Fruit fly (Drosophila melanogaster) whole organism, embryonic: Measurements from ENCODE around the gene Inx3.
A peak's percentile ranks its signal among the peaks of the same experiment; 100 is the strongest.

ENCODE experiments used
- Bteb2 ChIP-seq: fragments of 200-800 bp; sonication (Bioruptor generic); optimal IDR thresholded peaks from 2 replicates; lab custom pipeline; 2016; ENCODE audit warnings: missing biosample characterization, missing genetic modification characterization
- CG10431 ChIP-seq: fragments of 200-800 bp; sonication (Bioruptor generic); optimal IDR thresholded peaks from 3 replicates; lab custom pipeline; 2018; ENCODE audit warnings: missing biosample characterization, mild to moderate bottlenecking, missing genetic modification characterization
- CG11085 ChIP-seq: fragments of 200-800 bp; sonication (Bioruptor generic); IDR thresholded peaks from 2 replicates; pipeline ENCODE4 v1.3.6; 2022; ENCODE audit warnings: missing biosample characterization, missing genetic modification characterization
- CG11247 ChIP-seq: fragments of 200-800 bp; sonication (Bioruptor generic); IDR thresholded peaks from 2 replicates; pipeline ENCODE4 v1.3.6; 2022; ENCODE audit warnings: missing biosample characterization, missing genetic modification characterization
- CG12104 ChIP-seq: fragments of 200-800 bp; sonication (Bioruptor generic); optimal IDR thresholded peaks from 3 replicates; lab custom pipeline; 2016; ENCODE audit warnings: missing biosample characterization, missing genetic modification characterization
- CG13775 ChIP-seq: fragments of 200-800 bp; sonication (Bioruptor generic); optimal IDR thresholded peaks from 3 replicates; lab custom pipeline; 2017; ENCODE audit warnings: missing biosample characterization, mild to moderate bottlenecking, missing genetic modification characterization
- CG14860 ChIP-seq: fragments of 200-800 bp; sonication (Bioruptor generic); IDR thresholded peaks from 3 replicates; pipeline ENCODE4 v1.3.6; 2022; ENCODE audit warnings: missing biosample characterization, missing genetic modification characterization; ENCODE audit not compliant: partially characterized antibody
- CG15011 ChIP-seq: fragments of 200-800 bp; sonication (Bioruptor generic); optimal IDR thresholded peaks from 3 replicates; lab custom pipeline; 2018; ENCODE audit warnings: missing biosample characterization, mild to moderate bottlenecking, missing genetic modification characterization
- CG15696 ChIP-seq: fragments of 200-800 bp; sonication (Bioruptor generic); optimal IDR thresholded peaks from 2 replicates; lab custom pipeline; 2019; ENCODE audit warnings: missing biosample characterization, mild to moderate bottlenecking, missing genetic modification characterization, moderate library complexity
- CG17802 ChIP-seq: fragments of 200-800 bp; sonication (Bioruptor generic); optimal IDR thresholded peaks from 2 replicates; lab custom pipeline; 2018; ENCODE audit warnings: missing biosample characterization, mild to moderate bottlenecking, missing genetic modification characterization, moderate library complexity
- CG1832 ChIP-seq: fragments of 200-800 bp; sonication (Bioruptor generic); optimal IDR thresholded peaks from 2 replicates; lab custom pipeline; 2017; ENCODE audit warnings: missing biosample characterization, mild to moderate bottlenecking, missing genetic modification characterization, inconsistent platforms
- CG2116 ChIP-seq: fragments of 200-800 bp; sonication (Bioruptor generic); optimal IDR thresholded peaks from 3 replicates; lab custom pipeline; 2018; ENCODE audit warnings: missing biosample characterization, mild to moderate bottlenecking, missing genetic modification characterization
- CG32772 ChIP-seq: fragments of 200-800 bp; sonication (Bioruptor generic); IDR thresholded peaks from 2 replicates; pipeline ENCODE4 v1.3.6; 2022; ENCODE audit warnings: missing biosample characterization, missing genetic modification characterization
- CG4424 ChIP-seq: fragments of 200-800 bp; sonication (Bioruptor generic); optimal IDR thresholded peaks from 3 replicates; lab custom pipeline; 2016; ENCODE audit warnings: missing biosample characterization, missing genetic modification characterization
- CG5245 ChIP-seq: fragments of 200-800 bp; sonication (Bioruptor generic); optimal IDR thresholded peaks from 3 replicates; lab custom pipeline; 2016; ENCODE audit warnings: missing biosample characterization, missing genetic modification characterization
- CG7928 ChIP-seq: fragments of 200-800 bp; sonication (Bioruptor generic); optimal IDR thresholded peaks from 2 replicates; lab custom pipeline; 2017; ENCODE audit warnings: missing biosample characterization, mild to moderate bottlenecking, missing genetic modification characterization
- CG8281 ChIP-seq: fragments of 200-800 bp; sonication (Bioruptor generic); optimal IDR thresholded peaks from 2 replicates; lab custom pipeline; 2018; ENCODE audit warnings: missing biosample characterization, mild to moderate bottlenecking, missing genetic modification characterization, moderate library complexity
- CG8388 ChIP-seq: fragments of 200-800 bp; sonication (Bioruptor generic); optimal IDR thresholded peaks from 2 replicates; lab custom pipeline; 2019; ENCODE audit warnings: missing biosample characterization, mild to moderate bottlenecking, missing genetic modification characterization, moderate library complexity
- CG8765 ChIP-seq: fragments of 200-800 bp; sonication (Bioruptor generic); IDR thresholded peaks from 2 replicates; pipeline ENCODE4 v1.3.6; 2022; ENCODE audit warnings: missing biosample characterization, missing genetic modification characterization
- CG8944 ChIP-seq: fragments of 200-800 bp; sonication (Bioruptor generic); optimal IDR thresholded peaks from 3 replicates; lab custom pipeline; 2016; ENCODE audit warnings: missing biosample characterization, missing genetic modification characterization
- CHES-1-like ChIP-seq: fragments of 200-800 bp; sonication (Bioruptor generic); optimal IDR thresholded peaks from 2 replicates; lab custom pipeline; 2016; ENCODE audit warnings: missing biosample characterization, missing genetic modification characterization
- CkIIα-i1 ChIP-seq: fragments of 200-800 bp; sonication (Bioruptor generic); IDR thresholded peaks from 2 replicates; pipeline ENCODE4 v1.3.6; 2022; ENCODE audit warnings: missing biosample characterization, missing genetic modification characterization
- D19A ChIP-seq: fragments of 200-800 bp; optimal IDR thresholded peaks from 3 replicates; lab custom pipeline; 2019; ENCODE audit warnings: missing biosample characterization, mild to moderate bottlenecking, missing genetic modification characterization, moderate library complexity
- Drgx ChIP-seq: fragments of 200-800 bp; sonication (Bioruptor generic); IDR thresholded peaks from 2 replicates; pipeline ENCODE4 v1.3.6; 2022; ENCODE audit warnings: missing biosample characterization, missing genetic modification characterization
- Gsc ChIP-seq: fragments of 200-800 bp; sonication (Bioruptor generic); IDR thresholded peaks from 2 replicates; pipeline ENCODE4 v1.3.6; 2022; ENCODE audit warnings: missing biosample characterization, missing genetic modification characterization
- Hey ChIP-seq: fragments of 200-800 bp; sonication (Bioruptor generic); optimal IDR thresholded peaks from 3 replicates; lab custom pipeline; 2018; ENCODE audit warnings: missing biosample characterization, mild to moderate bottlenecking, missing genetic modification characterization
- MBD-R2 ChIP-seq: fragments of 200-800 bp; sonication (Bioruptor generic); IDR thresholded peaks from 2 replicates; pipeline ENCODE4 v1.3.6; 2022; ENCODE audit warnings: missing biosample characterization, missing genetic modification characterization
- Vsx1 ChIP-seq: fragments of 200-800 bp; sonication (Bioruptor generic); optimal IDR thresholded peaks from 2 replicates; lab custom pipeline; 2017; ENCODE audit warnings: missing biosample characterization, mild to moderate bottlenecking, missing genetic modification characterization, missing genetic modification reagents
- bab2 ChIP-seq: fragments of 200-800 bp; sonication (Bioruptor generic); optimal IDR thresholded peaks from 2 replicates; lab custom pipeline; 2016; ENCODE audit warnings: missing biosample characterization, missing genetic modification characterization
- bigmax ChIP-seq: fragments of 200-800 bp; sonication (Bioruptor generic); optimal IDR thresholded peaks from 2 replicates; lab custom pipeline; 2018; ENCODE audit warnings: missing biosample characterization, mild to moderate bottlenecking, missing genetic modification characterization
- cad ChIP-seq: fragments of >200 bp; optimal IDR thresholded peaks from 2 replicates; lab custom pipeline; 2017; ENCODE audit warnings: missing biosample characterization, missing genetic modification characterization
- crc ChIP-seq: fragments of 200-800 bp; sonication (Bioruptor generic); optimal IDR thresholded peaks from 2 replicates; lab custom pipeline; 2016; ENCODE audit warnings: missing biosample characterization, missing genetic modification characterization
- cwo ChIP-seq: fragments of 200-800 bp; sonication (Bioruptor generic); optimal IDR thresholded peaks from 3 replicates; lab custom pipeline; 2017; ENCODE audit warnings: missing biosample characterization, missing genetic modification characterization, mild to moderate bottlenecking, moderate library complexity, missing genetic modification reagents
- da ChIP-seq: fragments of 200-800 bp; sonication (Bioruptor generic); optimal IDR thresholded peaks from 2 replicates; lab custom pipeline; 2016; ENCODE audit warnings: missing biosample characterization, missing genetic modification characterization
- emc ChIP-seq: fragments of 200-800 bp; sonication (Bioruptor generic); optimal IDR thresholded peaks from 2 replicates; lab custom pipeline; 2016; ENCODE audit warnings: missing biosample characterization, missing genetic modification characterization
- esg ChIP-seq: fragments of 200-800 bp; sonication (Bioruptor generic); conservative IDR thresholded peaks from 2 replicates; pipeline ENCODE4 v1.3.6; 2022; ENCODE audit warnings: missing biosample characterization, missing genetic modification characterization
- exex ChIP-seq: fragments of 200-800 bp; sonication (Bioruptor generic); optimal IDR thresholded peaks from 4 replicates; lab custom pipeline; 2018; ENCODE audit warnings: missing biosample characterization, mild to moderate bottlenecking, missing genetic modification characterization, moderate library complexity
- fd3F ChIP-seq: fragments of 200-800 bp; sonication (Bioruptor generic); optimal IDR thresholded peaks from 2 replicates; lab custom pipeline; 2018; ENCODE audit warnings: missing biosample characterization, mild to moderate bottlenecking, missing genetic modification characterization, moderate library complexity
- gem ChIP-seq: fragments of 200-800 bp; sonication (Bioruptor generic); optimal IDR thresholded peaks from 2 replicates; lab custom pipeline; 2019; ENCODE audit warnings: missing biosample characterization, mild to moderate bottlenecking, missing genetic modification characterization, moderate library complexity
- grau ChIP-seq: fragments of 200-800 bp; optimal IDR thresholded peaks from 3 replicates; lab custom pipeline; 2019; ENCODE audit warnings: missing biosample characterization, mild to moderate bottlenecking, missing genetic modification characterization, moderate library complexity
- ind ChIP-seq: fragments of 200-800 bp; sonication (Bioruptor generic); optimal IDR thresholded peaks from 3 replicates; lab custom pipeline; 2016; ENCODE audit warnings: missing biosample characterization, missing genetic modification characterization
- jing ChIP-seq: fragments of 200-800 bp; sonication (Bioruptor generic); optimal IDR thresholded peaks from 2 replicates; lab custom pipeline; 2018; ENCODE audit warnings: missing biosample characterization, mild to moderate bottlenecking, missing genetic modification characterization
- kay ChIP-seq: fragments of 200-800 bp; sonication (Bioruptor generic); optimal IDR thresholded peaks from 2 replicates; lab custom pipeline; 2016; ENCODE audit warnings: missing biosample characterization, missing genetic modification characterization
- maf-S ChIP-seq: fragments of 200-800 bp; sonication (Bioruptor generic); optimal IDR thresholded peaks from 2 replicates; lab custom pipeline; 2016; ENCODE audit warnings: missing biosample characterization, missing genetic modification characterization
- sisA ChIP-seq: fragments of 200-800 bp; sonication (Bioruptor generic); IDR thresholded peaks from 2 replicates; pipeline ENCODE4 v1.3.6; 2022; ENCODE audit warnings: missing biosample characterization, missing genetic modification characterization
- sug ChIP-seq: fragments of 200-800 bp; optimal IDR thresholded peaks from 2 replicates; lab custom pipeline; 2019; ENCODE audit warnings: missing biosample characterization, mild to moderate bottlenecking, missing genetic modification characterization, moderate library complexity
- tin ChIP-seq: fragments of 200-800 bp; sonication (Bioruptor generic); optimal IDR thresholded peaks from 3 replicates; lab custom pipeline; 2016; ENCODE audit warnings: missing biosample characterization, missing genetic modification characterization
- twi ChIP-seq: fragments of 200-800 bp; optimal IDR thresholded peaks from 2 replicates; lab custom pipeline; 2019; ENCODE audit warnings: missing biosample characterization, mild to moderate bottlenecking, missing genetic modification characterization, moderate library complexity
- wor ChIP-seq: fragments of 200-800 bp; sonication (Bioruptor generic); IDR thresholded peaks from 2 replicates; pipeline ENCODE4 v1.3.6; 2022; ENCODE audit warnings: missing biosample characterization, missing genetic modification characterization
- zf30C ChIP-seq: fragments of 200-800 bp; sonication (Bioruptor generic); optimal IDR thresholded peaks from 3 replicates; lab custom pipeline; 2018; ENCODE audit warnings: missing biosample characterization, mild to moderate bottlenecking, missing genetic modification characterization

Gene Inx3

dm6 chr3R:28844611-28845376 lies 14.5 kb downstream of the Inx3 start, which contains the start of the genes Apc and spg (continued):
- TF ChIP-seq Hey (peak; percentile 23), CG8765 (GFP tag; lab: Robert Waterston, UW) (no peak), twi (no peak), D19A (tag; lab: Kevin White, UChicago) (peak; percentile 25), ind (peak; percentile 26), CG7928 (no peak), bigmax (GFP tag; lab: Kevin White, UChicago) (peak; percentile 51), CkIIα-i1 (no peak), fd3F (GFP tag; lab: Kevin White, UChicago) (peak; percentile 11), CG8281 (tag; lab: Kevin White, UChicago) (no peak), wor (GFP tag; lab: Robert Waterston, UW) (no peak), zf30C (GFP tag; lab: Kevin White, UChicago) (no peak), esg (GFP tag; lab: Robert Waterston, UW) (no peak), Gsc (GFP tag; lab: Robert Waterston, UW) (no peak), exex (tag; lab: Kevin White, UChicago) (no peak), kay (GFP tag; lab: Kevin White, UChicago) (no peak), MBD-R2 (GFP tag; lab: Robert Waterston, UW) (peak; percentile 62), CG8388 (no peak), grau (peak; percentile 31), cwo (GFP tag; lab: Kevin White, UChicago) (no peak), CG32772 (GFP tag; lab: Robert Waterston, UW) (no peak), CG13775 (peak; percentile 3), Vsx1 (peak; percentile 45), CG14860 (GFP tag; lab: Robert Waterston, UW) (peak; percentile 53; the same call in 2 of the 3 replicates), cad (GFP tag; lab: Kevin White, UChicago) (peak; percentile 76), CG12104 (no peak), jing (GFP tag; lab: Kevin White, UChicago) (no peak), emc (GFP tag; lab: Kevin White, UChicago) (no peak), crc (GFP tag; lab: Kevin White, UChicago) (no peak), CG15011 (peak; percentile 8), CG11085 (GFP tag; lab: Robert Waterston, UW) (no peak), sug (tag; lab: Kevin White, UChicago) (peak; percentile 93), CG4424 (GFP tag; lab: Kevin White, UChicago) (peak; percentile 12), CG1832 (GFP tag; lab: Kevin White, UChicago) (no peak), CG15696 (tag; lab: Kevin White, UChicago) (peak; percentile 33), Bteb2 (GFP tag; lab: Kevin White, UChicago) (no peak), bab2 (GFP tag; lab: Kevin White, UChicago) (peak; percentile 64), sisA (GFP tag; lab: Robert Waterston, UW) (no peak), CG11247 (GFP tag; lab: Robert Waterston, UW) (peak; percentile 42; the same call in 1 of the 2 replicates), CHES-1-like (GFP tag; lab: Kevin White, UChicago) (peak; percentile 47), CG8944 (GFP tag; lab: Kevin White, UChicago) (no peak), gem (tag; lab: Kevin White, UChicago) (peak; percentile 50), CG2116 (GFP tag; lab: Kevin White, UChicago) (peak; percentile 49), maf-S (GFP tag; lab: Kevin White, UChicago) (no peak), tin (no peak), CG10431 (GFP tag; lab: Kevin White, UChicago) (no peak), CG17802 (no peak), CG5245 (GFP tag; lab: Kevin White, UChicago) (no peak), Drgx (0 out of 2 replicates have a peak, but pooled peaks have one; percentile 61), da (GFP tag; lab: Kevin White, UChicago) (peak; percentile 29)
